Fruit fly (Drosophila melanogaster) whole organism, embryonic: ENCODE data around the gene CG42671.

Experiments used
- CG1024 ChIP-seq: fragments of 200-800 bp; sonication (Bioruptor generic); IDR thresholded peaks from 2 replicates; pipeline ENCODE4 v1.3.6; 2022; ENCODE audit warnings: missing biosample characterization, missing genetic modification characterization
- CG10267 ChIP-seq: fragments of 200-800 bp; sonication (Bioruptor generic); optimal IDR thresholded peaks from 2 replicates; lab custom pipeline; 2018; ENCODE audit warnings: missing biosample characterization, mild to moderate bottlenecking, missing genetic modification characterization, moderate library complexity
- CG12236 ChIP-seq: fragments of 200-800 bp; sonication (Bioruptor generic); optimal IDR thresholded peaks from 2 replicates; lab custom pipeline; 2016; ENCODE audit warnings: missing biosample characterization, missing genetic modification characterization
- CG14014 ChIP-seq: fragments of 200-800 bp; sonication (Bioruptor generic); IDR thresholded peaks from 2 replicates; pipeline ENCODE4 v1.3.6; 2022; ENCODE audit warnings: missing biosample characterization, missing genetic modification characterization
- CG16779 ChIP-seq: fragments of 200-800 bp; sonication (Bioruptor generic); IDR thresholded peaks from 2 replicates; pipeline ENCODE4 v1.3.6; 2022; ENCODE audit warnings: missing biosample characterization, missing genetic modification characterization
- CG2889 ChIP-seq: fragments of 200-800 bp; sonication (Bioruptor generic); IDR thresholded peaks from 3 replicates; pipeline ENCODE4 v1.3.6; 2022; ENCODE audit warnings: missing biosample characterization, missing genetic modification characterization
- CG34224 ChIP-seq: fragments of 200-800 bp; sonication (Bioruptor generic); IDR thresholded peaks from 3 replicates; pipeline ENCODE4 v1.3.6; 2022; ENCODE audit warnings: missing biosample characterization, missing genetic modification characterization; ENCODE audit not compliant: partially characterized antibody
- CG34376 ChIP-seq: fragments of 200-800 bp; sonication (Bioruptor generic); optimal IDR thresholded peaks from 2 replicates; lab custom pipeline; 2018; ENCODE audit warnings: missing biosample characterization, mild to moderate bottlenecking, missing genetic modification characterization
- CG4730 ChIP-seq: fragments of 200-800 bp; sonication (Bioruptor generic); IDR thresholded peaks from 2 replicates; pipeline ENCODE4 v1.3.6; 2022; ENCODE audit warnings: missing biosample characterization, missing genetic modification characterization
- CG4854 ChIP-seq: fragments of 200-800 bp; sonication (Bioruptor generic); optimal IDR thresholded peaks from 2 replicates; lab custom pipeline; 2016; ENCODE audit warnings: missing biosample characterization, missing genetic modification characterization, inconsistent platforms
- CG8359 ChIP-seq: fragments of 200-800 bp; sonication (Bioruptor generic); optimal IDR thresholded peaks from 2 replicates; lab custom pipeline; 2017; ENCODE audit warnings: missing biosample characterization, mild to moderate bottlenecking, missing genetic modification characterization, borderline replicate concordance
- CG8944 ChIP-seq: fragments of 200-800 bp; sonication (Bioruptor generic); optimal IDR thresholded peaks from 3 replicates; lab custom pipeline; 2016; ENCODE audit warnings: missing biosample characterization, missing genetic modification characterization
- CG9727 ChIP-seq: fragments of 200-800 bp; sonication (Bioruptor generic); optimal IDR thresholded peaks from 3 replicates; lab custom pipeline; 2017; ENCODE audit warnings: missing biosample characterization, mild to moderate bottlenecking, missing genetic modification characterization
- CG9797 ChIP-seq: fragments of 200-800 bp; sonication (Bioruptor generic); optimal IDR thresholded peaks from 3 replicates; lab custom pipeline; 2018; ENCODE audit warnings: missing biosample characterization, mild to moderate bottlenecking, missing genetic modification characterization
- Chrac-16 ChIP-seq: fragments of 200-800 bp; sonication (Bioruptor generic); optimal IDR thresholded peaks from 3 replicates; lab custom pipeline; 2016; ENCODE audit warnings: missing biosample characterization, missing genetic modification characterization
- Dad ChIP-seq: fragments of 200-800 bp; sonication (Bioruptor generic); optimal IDR thresholded peaks from 3 replicates; lab custom pipeline; 2016; ENCODE audit warnings: missing biosample characterization, missing genetic modification characterization
- Dp ChIP-seq: fragments of 200-800 bp; sonication (Bioruptor generic); optimal IDR thresholded peaks from 2 replicates; lab custom pipeline; 2018; ENCODE audit warnings: missing biosample characterization, mild to moderate bottlenecking, missing genetic modification characterization, moderate library complexity
- HHEX ChIP-seq: fragments of 200-800 bp; sonication (Bioruptor generic); optimal IDR thresholded peaks from 3 replicates; lab custom pipeline; 2017; ENCODE audit warnings: missing biosample characterization, mild to moderate bottlenecking, missing genetic modification characterization, missing genetic modification reagents
- Hey ChIP-seq: fragments of 200-800 bp; sonication (Bioruptor generic); optimal IDR thresholded peaks from 3 replicates; lab custom pipeline; 2018; ENCODE audit warnings: missing biosample characterization, mild to moderate bottlenecking, missing genetic modification characterization
- Jarid2 ChIP-seq: fragments of 200-800 bp; sonication (Bioruptor generic); optimal IDR thresholded peaks from 3 replicates; lab custom pipeline; 2017; ENCODE audit warnings: mild to moderate bottlenecking, missing biosample characterization, missing genetic modification reagents, missing genetic modification characterization
- Lpt ChIP-seq: fragments of >200 bp; optimal IDR thresholded peaks from 2 replicates; lab custom pipeline; 2018; ENCODE audit warnings: missing biosample characterization, missing genetic modification characterization
- Max ChIP-seq: fragments of 200-800 bp; sonication (Bioruptor generic); optimal IDR thresholded peaks from 2 replicates; lab custom pipeline; 2016; ENCODE audit warnings: missing biosample characterization, mild to moderate bottlenecking, missing genetic modification characterization
- NC2α ChIP-seq: fragments of 200-800 bp; sonication (Bioruptor generic); optimal IDR thresholded peaks from 2 replicates; lab custom pipeline; 2016; ENCODE audit warnings: missing biosample characterization, missing genetic modification characterization
- Neu2 ChIP-seq: fragments of 200-800 bp; sonication (Bioruptor generic); optimal IDR thresholded peaks from 3 replicates; lab custom pipeline; 2016; ENCODE audit warnings: missing biosample characterization, missing genetic modification characterization, borderline replicate concordance
- Nf-YC ChIP-seq: fragments of 200-800 bp; optimal IDR thresholded peaks from 3 replicates; lab custom pipeline; 2019; ENCODE audit warnings: missing biosample characterization, mild to moderate bottlenecking, missing genetic modification characterization, moderate library complexity
- NfI ChIP-seq: fragments of 200-800 bp; sonication (Bioruptor generic); optimal IDR thresholded peaks from 3 replicates; lab custom pipeline; 2018; ENCODE audit warnings: missing biosample characterization, mild to moderate bottlenecking, missing genetic modification characterization, moderate library complexity
- Sin3A ChIP-seq: fragments of >200 bp; optimal IDR thresholded peaks from 2 replicates; lab custom pipeline; 2018
- TFAM ChIP-seq: fragments of 200-800 bp; sonication (Bioruptor generic); optimal IDR thresholded peaks from 2 replicates; lab custom pipeline; 2017; ENCODE audit warnings: missing biosample characterization, missing genetic modification characterization, inconsistent platforms
- Xbp1 ChIP-seq: fragments of 200-800 bp; sonication (Bioruptor generic); optimal IDR thresholded peaks from 3 replicates; lab custom pipeline; 2016; ENCODE audit warnings: missing biosample characterization, mild to moderate bottlenecking, missing genetic modification characterization
- ase ChIP-seq: fragments of 200-800 bp; sonication (Bioruptor generic); IDR thresholded peaks from 3 replicates; pipeline ENCODE4 v1.3.6; 2022; ENCODE audit warnings: missing biosample characterization, missing genetic modification characterization
- ato ChIP-seq: fragments of 200-800 bp; sonication (Bioruptor generic); IDR thresholded peaks from 2 replicates; pipeline ENCODE4 v1.3.6; 2022; ENCODE audit warnings: missing biosample characterization, missing genetic modification characterization; ENCODE audit not compliant: partially characterized antibody
- btn ChIP-seq: fragments of 200-800 bp; sonication (Bioruptor generic); optimal IDR thresholded peaks from 2 replicates; lab custom pipeline; 2016; ENCODE audit warnings: missing biosample characterization, missing genetic modification characterization
- chinmo ChIP-seq: fragments of 200-800 bp; sonication (Bioruptor generic); IDR thresholded peaks from 4 replicates; pipeline ENCODE4 v1.3.6; 2022; ENCODE audit warnings: missing biosample characterization, missing genetic modification characterization; ENCODE audit not compliant: partially characterized antibody
- cwo ChIP-seq: fragments of 200-800 bp; sonication (Bioruptor generic); optimal IDR thresholded peaks from 3 replicates; lab custom pipeline; 2017; ENCODE audit warnings: missing biosample characterization, missing genetic modification characterization, mild to moderate bottlenecking, moderate library complexity, missing genetic modification reagents
- da ChIP-seq: fragments of 200-800 bp; sonication (Bioruptor generic); optimal IDR thresholded peaks from 2 replicates; lab custom pipeline; 2016; ENCODE audit warnings: missing biosample characterization, missing genetic modification characterization
- en ChIP-seq: fragments of 200-800 bp; sonication (Bioruptor generic); optimal IDR thresholded peaks from 2 replicates; lab custom pipeline; 2016; ENCODE audit warnings: missing biosample characterization, missing genetic modification characterization
- fd102C ChIP-seq: fragments of 200-800 bp; sonication (Bioruptor generic); optimal IDR thresholded peaks from 2 replicates; lab custom pipeline; 2018; ENCODE audit warnings: missing biosample characterization, mild to moderate bottlenecking, missing genetic modification characterization, moderate library complexity
- grn ChIP-seq: fragments of 200-800 bp; sonication (Bioruptor generic); optimal IDR thresholded peaks from 3 replicates; lab custom pipeline; 2017; ENCODE audit warnings: missing biosample characterization, missing genetic modification characterization
- gsb ChIP-seq: fragments of 200-800 bp; sonication (Bioruptor generic); IDR thresholded peaks from 2 replicates; pipeline ENCODE4 v1.3.6; 2022; ENCODE audit warnings: missing biosample characterization, missing genetic modification characterization
- gsb-n ChIP-seq: fragments of 200-800 bp; sonication (Bioruptor generic); optimal IDR thresholded peaks from 3 replicates; lab custom pipeline; 2018; ENCODE audit warnings: missing biosample characterization, mild to moderate bottlenecking, missing genetic modification characterization
- ham ChIP-seq: fragments of 200-800 bp; sonication (Bioruptor generic); IDR thresholded peaks from 2 replicates; pipeline ENCODE4 v1.3.6; 2022; ENCODE audit warnings: missing biosample characterization, missing genetic modification characterization
- insv ChIP-seq, 2 experiments: fragments of 200-800 bp; sonication (Bioruptor generic); optimal IDR thresholded peaks; 3 replicates each; lab custom pipeline; 2016 to 2018; ENCODE audit warnings: missing biosample characterization in 2 of 2, missing genetic modification characterization in 2 of 2
- inv ChIP-seq: fragments of 200-800 bp; sonication (Bioruptor generic); IDR thresholded peaks from 2 replicates; pipeline ENCODE4 v1.3.6; 2022; ENCODE audit warnings: missing biosample characterization, missing genetic modification characterization; ENCODE audit not compliant: partially characterized antibody
- maf-S ChIP-seq: fragments of 200-800 bp; sonication (Bioruptor generic); optimal IDR thresholded peaks from 2 replicates; lab custom pipeline; 2016; ENCODE audit warnings: missing biosample characterization, missing genetic modification characterization
- repo ChIP-seq: fragments of 200-800 bp; sonication (Bioruptor generic); optimal IDR thresholded peaks from 2 replicates; lab custom pipeline; 2016; ENCODE audit warnings: missing biosample characterization, missing genetic modification characterization
- run ChIP-seq: fragments of 200-800 bp; sonication (Bioruptor generic); optimal IDR thresholded peaks from 3 replicates; lab custom pipeline; 2018; ENCODE audit warnings: missing biosample characterization, mild to moderate bottlenecking, missing genetic modification characterization
- sc ChIP-seq, 3 experiments: fragments of >200 bp in 2 of 3; fragments of 200-800 bp in 1 of 3; sonication (Bioruptor generic) in 1 of 3; optimal IDR thresholded peaks; 2 replicates in 2 of 3; 3 replicates in 1 of 3; lab custom pipeline; 2017; ENCODE audit warnings: mild to moderate bottlenecking in 1 of 3, missing biosample characterization in 1 of 3, missing genetic modification characterization in 1 of 3, missing genetic modification reagents in 1 of 3
- sens-2 ChIP-seq: fragments of 200-800 bp; sonication (Bioruptor generic); IDR thresholded peaks from 2 replicates; pipeline ENCODE4 v1.3.6; 2022; ENCODE audit warnings: missing biosample characterization, missing genetic modification characterization
- so ChIP-seq: fragments of 200-800 bp; sonication (Bioruptor generic); IDR thresholded peaks from 3 replicates; pipeline ENCODE4 v1.3.6; 2022; ENCODE audit warnings: missing biosample characterization, missing genetic modification characterization
- sob ChIP-seq: fragments of 200-800 bp; sonication (Bioruptor generic); IDR thresholded peaks from 2 replicates; pipeline ENCODE4 v1.3.6; 2022; ENCODE audit warnings: missing biosample characterization, missing genetic modification characterization
- sug ChIP-seq: fragments of 200-800 bp; optimal IDR thresholded peaks from 2 replicates; lab custom pipeline; 2019; ENCODE audit warnings: missing biosample characterization, mild to moderate bottlenecking, missing genetic modification characterization, moderate library complexity

Gene CG42671

DNA sequence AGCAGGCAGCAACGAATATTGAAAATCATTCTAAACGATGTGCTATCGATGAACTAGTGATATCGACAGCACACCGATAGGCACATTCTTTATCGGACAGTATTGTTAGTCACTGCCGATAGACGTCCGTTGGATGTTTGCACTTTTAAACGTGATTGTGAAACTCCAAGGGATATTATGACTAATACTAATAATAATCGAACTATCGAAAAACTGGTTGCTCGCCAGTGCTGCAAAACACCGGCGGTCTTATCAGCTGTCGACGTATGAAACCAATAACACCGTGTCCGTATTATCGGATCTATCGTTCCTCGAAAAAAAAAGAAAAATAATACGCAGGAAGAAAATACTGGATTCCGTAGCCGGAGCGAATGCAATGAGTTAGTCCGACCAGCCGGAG lies 3.8 kb upstream of the CG42671 start, which contains the start of the genes Ube3a and CG7600 (continued):
- TF ChIP-seq CG9727 (no peak), sob (GFP tag; lab: Robert Waterston, UW) (peak; percentile 68), Lpt (GFP tag; lab: Kevin White, UChicago) (no peak), grn (GFP tag; lab: Kevin White, UChicago) (peak; percentile 64), ham (GFP tag; lab: Robert Waterston, UW) (no peak), maf-S (GFP tag; lab: Kevin White, UChicago) (no peak), btn (GFP tag; lab: Kevin White, UChicago) (no peak), chinmo (GFP tag; lab: Robert Waterston, UW) (peak; percentile 100), Chrac-16 (no peak), fd102C (GFP tag; lab: Kevin White, UChicago) (no peak), CG1024 (GFP tag; lab: Robert Waterston, UW) (no peak), CG4854 (GFP tag; lab: Kevin White, UChicago) (peak; percentile 25), TFAM (GFP tag; lab: Kevin White, UChicago) (no peak), CG34224 (GFP tag; lab: Robert Waterston, UW) (peak; percentile 100), insv (GFP tag; optimal IDR thresholded peaks at IDR 0.05; lab: Kevin White, UChicago) (peak in 1 of 2 experiments; percentile 73), CG9797 (peak; percentile 71), CG34376 (GFP tag; lab: Kevin White, UChicago) (peak; percentile 73), inv (GFP tag; lab: Robert Waterston, UW) (peak; percentile 97), Jarid2 (GFP tag; lab: Kevin White, UChicago) (no peak), NC2α (GFP tag; lab: Kevin White, UChicago) (no peak), Max (GFP tag; lab: Kevin White, UChicago) (no peak), Nf-YC (tag; lab: Kevin White, UChicago) (peak; percentile 54), Sin3A (lab: Kevin White, UChicago) (peak; percentile 71), so (GFP tag; lab: Robert Waterston, UW) (no peak), sens-2 (GFP tag; lab: Robert Waterston, UW) (no peak), CG12236 (no peak), CG10267 (tag; lab: Kevin White, UChicago) (peak; percentile 99), en (GFP tag; lab: Kevin White, UChicago) (no peak), Dp (GFP tag; lab: Kevin White, UChicago) (peak; percentile 68), CG2889 (no peak), Neu2 (GFP tag; lab: Kevin White, UChicago) (peak; percentile 24), NfI (GFP tag; lab: Kevin White, UChicago) (peak; percentile 48), Xbp1 (peak; percentile 47), Hey (tag; lab: Kevin White, UChicago) (no peak), sug (peak; percentile 66), gsb-n (tag; lab: Kevin White, UChicago) (peak; percentile 71), Dad (GFP tag; lab: Kevin White, UChicago) (peak; percentile 11), CG16779 (GFP tag; lab: Robert Waterston, UW) (no peak), CG8359 (no peak), da (GFP tag; lab: Kevin White, UChicago) (no peak), repo (GFP tag; lab: Kevin White, UChicago) (no peak), CG4730 (GFP tag; lab: Robert Waterston, UW) (no peak), sc (optimal IDR thresholded peaks at IDR 0.05; lab: Kevin White, UChicago) (no peak), sc (GFP tag; optimal IDR thresholded peaks at IDR 0.05; lab: Kevin White, UChicago) (no peak), cwo (peak; percentile 8), gsb (GFP tag; lab: Robert Waterston, UW) (no peak), CG14014 (GFP tag; lab: Robert Waterston, UW) (no peak), ase (GFP tag; lab: Robert Waterston, UW) (no peak; the same call in 2 of the 3 replicates), CG8944 (no peak), HHEX (GFP tag; lab: Kevin White, UChicago) (no peak), run (peak; percentile 2), ato (GFP tag; lab: Robert Waterston, UW) (peak; percentile 100)
